Worm (Caenorhabditis elegans) whole organism, young adult: ENCODE data around the gene col-166.

Experiments
- B0019.2 ChIP-seq: fragments of 200-800 bp; sonication (Bioruptor generic); conservative IDR thresholded peaks from 2 replicates; pipeline ENCODE4 v1.3.6; 2022; ENCODE audit warnings: missing genetic modification reagents, missing genetic modification characterization, missing compliant biosample characterization
- C06A6.2 ChIP-seq: fragments of 200-800 bp; sonication (Bioruptor generic); conservative IDR thresholded peaks from 2 replicates; pipeline ENCODE4 v1.3.6; 2022; ENCODE audit warnings: missing genetic modification characterization, missing compliant biosample characterization
- F10E7.11 ChIP-seq: sonication (generic microtip); optimal IDR thresholded peaks from 2 replicates; lab custom pipeline; 2017; ENCODE audit warnings: mild to moderate bottlenecking, missing genetic modification characterization, moderate library complexity, missing compliant biosample characterization
- F37B4.10 ChIP-seq: fragments of 200-800 bp; sonication (Bioruptor generic); IDR thresholded peaks from 2 replicates; pipeline ENCODE4 v1.3.6; 2022; ENCODE audit warnings: missing genetic modification characterization, missing compliant biosample characterization
- F52B5.7 ChIP-seq: sonication (generic microtip); optimal IDR thresholded peaks from 2 replicates; lab custom pipeline; 2016; ENCODE audit warnings: mild to moderate bottlenecking, missing genetic modification characterization, missing compliant biosample characterization
- F57A8.1 ChIP-seq: fragments of 200-800 bp; sonication (Bioruptor generic); optimal IDR thresholded peaks from 2 replicates; lab custom pipeline; 2018; ENCODE audit warnings: mild to moderate bottlenecking, missing genetic modification characterization, moderate library complexity, missing compliant biosample characterization
- K11D2.4 ChIP-seq: fragments of 200-800 bp; sonication (Bioruptor generic); IDR thresholded peaks from 2 replicates; pipeline ENCODE4 v1.3.6; 2022; ENCODE audit warnings: missing genetic modification reagents, missing genetic modification characterization, missing compliant biosample characterization
- T07F8.4 ChIP-seq: sonication (generic microtip); optimal IDR thresholded peaks from 2 replicates; lab custom pipeline; 2016; ENCODE audit warnings: mild to moderate bottlenecking, missing genetic modification characterization, moderate library complexity, missing compliant biosample characterization
- Y53F4B.3 ChIP-seq: fragments of 200-800 bp; sonication (Bioruptor generic); IDR thresholded peaks from 2 replicates; pipeline ENCODE4 v1.3.6; 2022; ENCODE audit warnings: missing genetic modification reagents, missing genetic modification characterization, missing compliant biosample characterization
- Y53G8AR.9 ChIP-seq: fragments of 200-800 bp; sonication (Bioruptor generic); conservative IDR thresholded peaks from 2 replicates; pipeline ENCODE4 v1.3.6; 2022; ENCODE audit warnings: missing genetic modification reagents, missing genetic modification characterization, missing compliant biosample characterization
- Y56A3A.18 ChIP-seq: fragments of 200-800 bp; sonication (Bioruptor generic); IDR thresholded peaks from 2 replicates; pipeline ENCODE4 v1.3.6; 2022; ENCODE audit warnings: missing genetic modification reagents, missing genetic modification characterization, missing compliant biosample characterization
- akir-1 ChIP-seq: fragments of 200-800 bp; sonication (Bioruptor generic); optimal IDR thresholded peaks from 2 replicates; lab custom pipeline; 2018; ENCODE audit warnings: mild to moderate bottlenecking, missing genetic modification characterization, moderate library complexity, missing compliant biosample characterization
- aptf-2 ChIP-seq: fragments of 200-800 bp; sonication (Bioruptor generic); conservative IDR thresholded peaks from 2 replicates; pipeline ENCODE4 v1.3.6; 2022; ENCODE audit warnings: missing genetic modification reagents, missing genetic modification characterization, missing compliant biosample characterization
- atf-7 ChIP-seq: sonication (generic microtip); optimal IDR thresholded peaks from 2 replicates; lab custom pipeline; 2017; ENCODE audit warnings: mild to moderate bottlenecking, missing genetic modification characterization, missing compliant biosample characterization
- athp-1 ChIP-seq: sonication (generic microtip); optimal IDR thresholded peaks from 2 replicates; lab custom pipeline; 2017; ENCODE audit warnings: mild to moderate bottlenecking, missing genetic modification characterization, missing compliant biosample characterization
- attf-5 ChIP-seq: fragments of 200-800 bp; sonication (Bioruptor generic); optimal IDR thresholded peaks from 2 replicates; lab custom pipeline; 2018; ENCODE audit warnings: mild to moderate bottlenecking, missing genetic modification characterization, missing compliant biosample characterization
- attf-6 ChIP-seq: fragments of 200-800 bp; sonication (Bioruptor generic); IDR thresholded peaks from 2 replicates; pipeline ENCODE4 v1.3.6; 2022; ENCODE audit warnings: missing genetic modification reagents, missing genetic modification characterization, missing compliant biosample characterization
- bed-2 ChIP-seq: fragments of 200-800 bp; sonication (Bioruptor generic); IDR thresholded peaks from 2 replicates; pipeline ENCODE4 v1.3.6; 2022; ENCODE audit warnings: missing genetic modification reagents, missing genetic modification characterization, missing compliant biosample characterization
- die-1 ChIP-seq: sonication (generic microtip); optimal IDR thresholded peaks from 2 replicates; lab custom pipeline; 2016; ENCODE audit warnings: missing genotype, mild to moderate bottlenecking, missing genetic modification characterization, missing compliant biosample characterization
- dox-1 ChIP-seq: fragments of 200-800 bp; sonication (Bioruptor generic); IDR thresholded peaks from 2 replicates; pipeline ENCODE4 v1.3.6; 2022; ENCODE audit warnings: missing genetic modification reagents, missing genetic modification characterization, missing compliant biosample characterization
- dpff-1 ChIP-seq: sonication (generic microtip); optimal IDR thresholded peaks from 2 replicates; lab custom pipeline; 2017; ENCODE audit warnings: mild to moderate bottlenecking, missing genetic modification characterization, missing compliant biosample characterization
- dpl-1 ChIP-seq: fragments of 150-350 bp; optimal IDR thresholded peaks from 2 replicates; lab custom pipeline; 2014; ENCODE audit warnings: missing biosample characterization, missing genetic modification reagents, missing genetic modification characterization
- efl-1 ChIP-seq: fragments of 150-350 bp; optimal IDR thresholded peaks from 2 replicates; lab custom pipeline; 2014; ENCODE audit warnings: missing biosample characterization, missing genetic modification reagents, missing genetic modification characterization
- egl-18 ChIP-seq: fragments of 200-800 bp; sonication (Bioruptor generic); IDR thresholded peaks from 2 replicates; pipeline ENCODE4 v1.3.6; 2022; ENCODE audit warnings: missing genetic modification reagents, missing genetic modification characterization, missing compliant biosample characterization
- egl-44 ChIP-seq: fragments of 200-800 bp; sonication (Bioruptor generic); IDR thresholded peaks from 2 replicates; pipeline ENCODE4 v1.3.6; 2022; ENCODE audit warnings: missing genetic modification reagents, missing genetic modification characterization, missing compliant biosample characterization
- ets-4 ChIP-seq: fragments of 200-800 bp; sonication (Bioruptor generic); optimal IDR thresholded peaks from 2 replicates; lab custom pipeline; 2018; ENCODE audit warnings: mild to moderate bottlenecking, missing genetic modification characterization, missing compliant biosample characterization
- him-1 ChIP-seq: sonication (generic microtip); optimal IDR thresholded peaks from 2 replicates; lab custom pipeline; 2016; ENCODE audit warnings: missing genotype, missing genetic modification reagents, missing genetic modification characterization, missing compliant biosample characterization
- hlh-12 ChIP-seq: sonication (generic microtip); optimal IDR thresholded peaks from 2 replicates; lab custom pipeline; 2016; ENCODE audit warnings: missing genetic modification characterization, missing compliant biosample characterization
- hmg-1.2 ChIP-seq: fragments of 200-800 bp; sonication (Bioruptor generic); IDR thresholded peaks from 2 replicates; pipeline ENCODE4 v1.3.6; 2022; ENCODE audit warnings: missing genetic modification reagents, missing genetic modification characterization, missing compliant biosample characterization
- hmg-20 ChIP-seq: fragments of 200-800 bp; sonication (Bioruptor generic); IDR thresholded peaks from 2 replicates; pipeline ENCODE4 v1.3.6; 2022; ENCODE audit warnings: missing genetic modification reagents, missing genetic modification characterization, missing compliant biosample characterization
- lag-1 ChIP-seq: fragments of 200-800 bp; sonication (Bioruptor generic); IDR thresholded peaks from 2 replicates; pipeline ENCODE4 v1.3.6; 2022; ENCODE audit warnings: missing genetic modification reagents, missing genetic modification characterization, missing compliant biosample characterization
- let-607 ChIP-seq, 2 experiments: fragments of 200-800 bp in 1 of 2; sonication (Bioruptor generic) in 1 of 2; sonication (generic microtip) in 1 of 2; optimal IDR thresholded peaks; 2 replicates each; lab custom pipeline; 2016 to 2018; ENCODE audit warnings: mild to moderate bottlenecking in 2 of 2, missing compliant biosample characterization in 2 of 2, missing genetic modification characterization in 2 of 2, moderate library complexity in 2 of 2, missing genotype in 1 of 2
- lin-35 ChIP-seq, 3 experiments: fragments of 150-350 bp in 2 of 3; sonication (generic microtip) in 1 of 3; optimal IDR thresholded peaks; 2 replicates each; lab custom pipeline; 2014 to 2018; ENCODE audit warnings: missing biosample characterization in 3 of 3, missing genetic modification characterization in 3 of 3, missing genetic modification reagents in 3 of 3
- lin-54 ChIP-seq: fragments of 200-800 bp; sonication (Bioruptor generic); optimal IDR thresholded peaks from 2 replicates; lab custom pipeline; 2018; ENCODE audit warnings: mild to moderate bottlenecking, missing genetic modification characterization, missing compliant biosample characterization
- lsl-1 ChIP-seq: fragments of 200-800 bp; sonication (Bioruptor generic); optimal IDR thresholded peaks from 2 replicates; lab custom pipeline; 2018; ENCODE audit warnings: mild to moderate bottlenecking, missing genetic modification characterization, moderate library complexity, missing compliant biosample characterization
- madf-6 ChIP-seq: fragments of 200-800 bp; sonication (Bioruptor generic); IDR thresholded peaks from 2 replicates; pipeline ENCODE4 v1.3.6; 2022; ENCODE audit warnings: missing genetic modification reagents, missing genetic modification characterization, missing compliant biosample characterization
- madf-8 ChIP-seq: fragments of 200-800 bp; sonication (Bioruptor generic); conservative IDR thresholded peaks from 2 replicates; pipeline ENCODE4 v1.3.6; 2022; ENCODE audit warnings: missing genetic modification reagents, missing genetic modification characterization, missing compliant biosample characterization
- nfya-2 ChIP-seq: fragments of 200-800 bp; sonication (Bioruptor generic); IDR thresholded peaks from 2 replicates; pipeline ENCODE4 v1.3.6; 2022; ENCODE audit warnings: missing genetic modification reagents, missing genetic modification characterization, missing compliant biosample characterization
- nhr-27 ChIP-seq: fragments of 200-800 bp; sonication (Bioruptor generic); optimal IDR thresholded peaks from 2 replicates; lab custom pipeline; 2018; ENCODE audit warnings: mild to moderate bottlenecking, missing genetic modification characterization, moderate library complexity, missing compliant biosample characterization
- nhr-80 ChIP-seq: sonication (generic microtip); optimal IDR thresholded peaks from 2 replicates; lab custom pipeline; 2016; ENCODE audit warnings: missing genetic modification characterization, missing compliant biosample characterization
- pbrm-1 ChIP-seq: fragments of 200-800 bp; sonication (Bioruptor generic); IDR thresholded peaks from 2 replicates; pipeline ENCODE4 v1.3.6; 2022; ENCODE audit warnings: missing genetic modification reagents, missing genetic modification characterization, missing compliant biosample characterization
- rcor-1 ChIP-seq: fragments of 200-800 bp; sonication (Bioruptor generic); IDR thresholded peaks from 2 replicates; pipeline ENCODE4 v1.3.6; 2022; ENCODE audit warnings: missing genetic modification reagents, missing genetic modification characterization, missing compliant biosample characterization
- rec-8 ChIP-seq, 2 experiments: sonication (generic microtip); optimal IDR thresholded peaks; 2 replicates each; lab custom pipeline; 2016; ENCODE audit warnings: mild to moderate bottlenecking in 2 of 2, missing genetic modification characterization in 2 of 2, missing genetic modification reagents in 2 of 2, missing genotype in 2 of 2, missing biosample characterization in 1 of 2, missing compliant biosample characterization in 1 of 2, moderate library complexity in 1 of 2
- snpc-1.3 ChIP-seq: sonication (generic microtip); optimal IDR thresholded peaks from 2 replicates; lab custom pipeline; 2017; ENCODE audit warnings: missing genetic modification characterization, mild to moderate bottlenecking, missing compliant biosample characterization, antibody characterized with exemption, moderate library complexity, missing genotype, missing genetic modification reagents; ENCODE audit not compliant: insufficient read depth
- sptf-2 ChIP-seq: fragments of 200-800 bp; sonication (Bioruptor generic); optimal IDR thresholded peaks from 2 replicates; lab custom pipeline; 2018; ENCODE audit warnings: mild to moderate bottlenecking, missing genetic modification characterization, missing compliant biosample characterization
- tbx-9 ChIP-seq: sonication (generic microtip); optimal IDR thresholded peaks from 2 replicates; lab custom pipeline; 2016; ENCODE audit warnings: borderline replicate concordance, missing genetic modification characterization, inconsistent platforms, missing compliant biosample characterization
- xnd-1 ChIP-seq: sonication (generic microtip); optimal IDR thresholded peaks from 2 replicates; lab custom pipeline; 2016; ENCODE audit warnings: missing genotype, missing genetic modification reagents, missing genetic modification characterization, missing compliant biosample characterization
- zfh-2 ChIP-seq: fragments of 200-800 bp; sonication (Bioruptor generic); conservative IDR thresholded peaks from 2 replicates; pipeline ENCODE4 v1.3.6; 2022; ENCODE audit warnings: missing genetic modification reagents, missing genetic modification characterization, missing compliant biosample characterization

Gene col-166

DNA sequence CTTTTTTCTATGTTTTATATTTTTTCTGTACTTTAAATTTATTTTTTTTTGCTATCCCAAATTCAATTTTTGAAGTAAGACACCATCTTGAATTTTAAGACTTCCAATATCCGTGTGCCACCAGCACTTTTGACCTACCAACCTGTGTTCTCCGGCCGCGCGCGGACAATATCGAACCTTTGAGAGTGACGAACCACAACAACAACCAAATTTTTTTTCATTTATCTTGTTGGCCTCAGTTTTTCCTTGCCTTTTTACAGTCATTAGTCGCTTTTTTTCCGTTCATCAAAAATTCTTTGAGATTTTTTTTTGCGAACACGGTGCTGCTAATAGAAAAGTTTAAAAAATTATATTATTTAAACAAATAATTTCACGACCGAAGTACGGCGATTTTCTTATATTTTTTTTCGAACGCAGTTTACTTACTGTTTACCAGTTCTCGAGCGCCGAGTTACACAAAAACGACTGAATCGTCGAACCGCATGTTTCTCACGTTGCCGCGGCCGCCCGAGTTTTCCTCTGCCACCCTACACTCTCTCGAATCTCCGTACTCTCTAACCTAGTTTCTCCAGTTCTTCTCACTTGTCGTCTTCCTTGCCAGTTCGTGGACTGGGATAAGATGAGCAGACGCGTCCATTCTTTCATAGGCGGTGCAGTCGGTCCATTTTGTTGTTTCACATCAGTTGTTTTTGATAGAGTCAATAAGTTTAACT, 39.7 kb upstream of the col-166 start:
- TF ChIP-seq rec-8 (tag; optimal IDR thresholded peaks at IDR 0.05; lab: Kevin White, UChicago) (no peak), K11D2.4 (no peak), pbrm-1 (GFP tag; lab: Robert Waterston, UW) (no peak), akir-1 (GFP tag; lab: Kevin White, UChicago) (no peak), egl-18 (GFP tag; lab: Robert Waterston, UW) (no peak), atf-7 (no peak), ets-4 (GFP tag; lab: Kevin White, UChicago) (no peak), lag-1 (GFP tag; lab: Robert Waterston, UW) (no peak), sptf-2 (GFP tag; lab: Kevin White, UChicago) (no peak), hmg-1.2 (GFP tag; lab: Robert Waterston, UW) (peak; percentile 60; the same call in 1 of the 2 replicates), egl-44 (no peak), Y53F4B.3 (GFP tag; lab: Robert Waterston, UW) (no peak), madf-6 (GFP tag; lab: Robert Waterston, UW) (peak; percentile 58), let-607 (tag; optimal IDR thresholded peaks at IDR 0.05; lab: Kevin White, UChicago) (no peak), dpff-1 (tag; lab: Kevin White, UChicago) (no peak), bed-2 (GFP tag; lab: Robert Waterston, UW) (no peak), madf-8 (0 out of 2 replicates have a peak, but pooled peaks have one; percentile 9), nhr-80 (tag; lab: Kevin White, UChicago) (peak; percentile 2), athp-1 (tag; lab: Kevin White, UChicago) (no peak), F52B5.7 (tag; lab: Kevin White, UChicago) (no peak), nhr-27 (tag; lab: Kevin White, UChicago) (no peak), tbx-9 (tag; lab: Kevin White, UChicago) (no peak), lin-54 (GFP tag; lab: Kevin White, UChicago) (no peak), snpc-1.3 (tag; lab: Kevin White, UChicago) (no peak), T07F8.4 (tag; lab: Kevin White, UChicago) (no peak), dox-1 (GFP tag; lab: Robert Waterston, UW) (peak; percentile 5; the same call in 1 of the 2 replicates), F37B4.10 (GFP tag; lab: Robert Waterston, UW) (no peak), F57A8.1 (GFP tag; lab: Kevin White, UChicago) (no peak), lin-35 (GFP tag; optimal IDR thresholded peaks at IDR 0.05; lab: Kevin White, UChicago) (peak in 1 of 3 experiments; percentile 5), Y53G8AR.9 (GFP tag; lab: Robert Waterston, UW) (no peak), xnd-1 (tag; lab: Kevin White, UChicago) (no peak), nfya-2 (no peak), C06A6.2 (GFP tag; lab: Robert Waterston, UW) (no peak), attf-5 (no peak), Y56A3A.18 (GFP tag; lab: Robert Waterston, UW) (no peak), zfh-2 (GFP tag; lab: Robert Waterston, UW) (peak; percentile 77), attf-6 (GFP tag; lab: Robert Waterston, UW) (no peak), hlh-12 (tag; lab: Kevin White, UChicago) (no peak), dpl-1 (GFP tag; lab: Kevin White, UChicago) (peak; percentile 43), B0019.2 (GFP tag; lab: Robert Waterston, UW) (no peak), F10E7.11 (tag; lab: Kevin White, UChicago) (no peak), aptf-2 (GFP tag; lab: Robert Waterston, UW) (no peak), him-1 (tag; lab: Kevin White, UChicago) (no peak), efl-1 (GFP tag; lab: Kevin White, UChicago) (peak; percentile 69), hmg-20 (no peak), lsl-1 (GFP tag; lab: Kevin White, UChicago) (no peak), rcor-1 (GFP tag; lab: Robert Waterston, UW) (peak; percentile 41; the same call in 1 of the 2 replicates), die-1 (no peak)
